Worm (Caenorhabditis elegans): ENCODE measurements around the gene nhr-149.
"Not testable (repeated sequence)": the region's sequence is repeated elsewhere in the genome, so short reads cannot be mapped to it uniquely, and the experiment has no call there.

nhr-149 gene

ce11 chrV:7356684-7357083, 7.2 kb upstream of the nhr-149 start, which contains the start of gene C03G6.21:
C03G6.21 (minus strand) TSS chrV:7356784.
- TF ChIP-seq ceh-43 (GFP tag; optimal IDR thresholded peaks at IDR 0.05) (no peak), unc-62 (GFP tag; optimal IDR thresholded peaks at IDR 0.05) (no peak), nhr-2 (tag; optimal IDR thresholded peaks at IDR 0.05) (no peak), unc-120 (tag; optimal IDR thresholded peaks at IDR 0.05; ENCODE audit: poor library complexity, severe bottlenecking) (no peak), ceh-83 (GFP tag; optimal IDR thresholded peaks at IDR 0.05) (no peak), bed-3 (GFP tag; optimal IDR thresholded peaks at IDR 0.05) (no peak), sptf-1 (tag; optimal IDR thresholded peaks at IDR 0.05) (no peak), cnd-1 (tag; optimal IDR thresholded peaks at IDR 0.05) (no peak), nhr-12 (tag; optimal IDR thresholded peaks at IDR 0.05) (no peak)

ce11 chrV:7355464-7355863, 6.0 kb upstream of the nhr-149 start, which contains the start of gene tag-293:
tag-293 (minus strand) TSS chrV:7355564.
- no peak for TF ChIP-seq elt-3 (tag; optimal IDR thresholded peaks at IDR 0.05)
- no peak for TF ChIP-seq elt-1 (tag; optimal IDR thresholded peaks at IDR 0.05; ENCODE audit: borderline replicate concordance, insufficient read depth)
- no peak for TF ChIP-seq sptf-1 (tag; optimal IDR thresholded peaks at IDR 0.05)
- no peak for TF ChIP-seq nhr-76 (tag; optimal IDR thresholded peaks at IDR 0.05)
- TF ChIP-seq lin-13 (tag; optimal IDR thresholded peaks at IDR 0.05), result no peak
- no peak for TF ChIP-seq mls-2 (tag; optimal IDR thresholded peaks at IDR 0.05)
- no peak for TF ChIP-seq ceh-39 (tag; optimal IDR thresholded peaks at IDR 0.05)
- TF ChIP-seq ces-1 (GFP tag; optimal IDR thresholded peaks at IDR 0.05), result no peak
- no peak for TF ChIP-seq M03D4.4 (tag; optimal IDR thresholded peaks at IDR 0.05)

ce11 chrV:7353602-7354001, 4.2 kb upstream of the nhr-149 start:
- TF ChIP-seq hlh-1 (tag; optimal IDR thresholded peaks at IDR 0.05) (no peak), ceh-39 (tag; optimal IDR thresholded peaks at IDR 0.05) (no peak), sptf-1 (tag; optimal IDR thresholded peaks at IDR 0.05) (no peak), elt-3 (tag; optimal IDR thresholded peaks at IDR 0.05) (no peak), mab-5 (tag; optimal IDR thresholded peaks at IDR 0.05) (no peak), bed-3 (GFP tag; optimal IDR thresholded peaks at IDR 0.05) (no peak), sem-2 (GFP tag; optimal IDR thresholded peaks at IDR 0.05) (no peak), M03D4.4 (tag; optimal IDR thresholded peaks at IDR 0.05) (no peak), nhr-12 (tag; optimal IDR thresholded peaks at IDR 0.05) (no peak), ces-1 (GFP tag; optimal IDR thresholded peaks at IDR 0.05) (no peak)

ce11 chrV:7352186-7353053, 3.0 kb upstream of the nhr-149 start, which contains the start of the genes srh-231 and srh-275:
srh-231 (minus strand) TSS chrV:7352236.
srh-275 (plus strand) TSS chrV:7353003.
- TF ChIP-seq nhr-76 (tag; optimal IDR thresholded peaks at IDR 0.05), result no peak
- no peak for TF ChIP-seq cnd-1 (tag; optimal IDR thresholded peaks at IDR 0.05)
- TF ChIP-seq mls-2 (tag; optimal IDR thresholded peaks at IDR 0.05), result no peak
- no peak for TF ChIP-seq bed-3 (GFP tag; optimal IDR thresholded peaks at IDR 0.05)
- no peak for TF ChIP-seq unc-62 (GFP tag; optimal IDR thresholded peaks at IDR 0.05)
- TF ChIP-seq ceh-43 (GFP tag; optimal IDR thresholded peaks at IDR 0.05), result no peak
- no peak for TF ChIP-seq sem-2 (GFP tag; optimal IDR thresholded peaks at IDR 0.05)
- no peak for TF ChIP-seq lin-13 (tag; optimal IDR thresholded peaks at IDR 0.05)
- TF ChIP-seq tbx-8 (GFP tag; optimal IDR thresholded peaks at IDR 0.05), result no peak
- TF ChIP-seq ceh-83 (GFP tag; optimal IDR thresholded peaks at IDR 0.05), result no peak
- TF ChIP-seq ces-1 (GFP tag; optimal IDR thresholded peaks at IDR 0.05), result no peak
- TF ChIP-seq mep-1 (tag; optimal IDR thresholded peaks at IDR 0.05), result no peak
- TF ChIP-seq nhr-2 (tag; optimal IDR thresholded peaks at IDR 0.05), result no peak
- TF ChIP-seq elt-3 (tag; optimal IDR thresholded peaks at IDR 0.05), result no peak

- not testable (repeated sequence) for TF ChIP-seq ceh-83 (GFP tag; optimal IDR thresholded peaks at IDR 0.05); nhr-2 (tag; optimal IDR thresholded peaks at IDR 0.05); pha-4 (tag; optimal IDR thresholded peaks at IDR 0.05)
These were observed 3.9 kb downstream of the nhr-149 start, which contains the start of gene nhr-147 for ce11 chrV:7345494-7345893. nhr-147 (plus strand) TSS chrV:7345794.

ce11 chrV:7343522-7343921, 5.9 kb downstream of the nhr-149 start, which contains the start of gene srh-244:
srh-244 (plus strand) TSS chrV:7343822.
- TF ChIP-seq hlh-1 (tag; optimal IDR thresholded peaks at IDR 0.05) (no peak), nhr-237 (tag; optimal IDR thresholded peaks at IDR 0.05) (no peak), blmp-1 (tag; optimal IDR thresholded peaks at IDR 0.05) (no peak), ceh-39 (tag; optimal IDR thresholded peaks at IDR 0.05) (no peak), lsy-2 (tag; optimal IDR thresholded peaks at IDR 0.05) (no peak), mab-5 (tag; optimal IDR thresholded peaks at IDR 0.05) (no peak), pha-4 (tag; optimal IDR thresholded peaks at IDR 0.05) (no peak), nhr-28 (tag; optimal IDR thresholded peaks at IDR 0.05) (no peak), tbx-8 (GFP tag; optimal IDR thresholded peaks at IDR 0.05) (no peak), sptf-1 (tag; optimal IDR thresholded peaks at IDR 0.05) (no peak), elt-1 (tag; optimal IDR thresholded peaks at IDR 0.05; ENCODE audit: borderline replicate concordance, insufficient read depth) (no peak), nhr-2 (tag; optimal IDR thresholded peaks at IDR 0.05) (no peak), mls-2 (tag; optimal IDR thresholded peaks at IDR 0.05) (no peak), flh-1 (GFP tag; optimal IDR thresholded peaks at IDR 0.05) (no peak), zip-8 (tag; optimal IDR thresholded peaks at IDR 0.05) (no peak), unc-62 (GFP tag; optimal IDR thresholded peaks at IDR 0.05) (no peak), nhr-76 (tag; optimal IDR thresholded peaks at IDR 0.05) (no peak), snpc-4 (tag; optimal IDR thresholded peaks at IDR 0.05) (no peak), lin-32 (GFP tag; optimal IDR thresholded peaks at IDR 0.05) (no peak)
